Worm (Caenorhabditis elegans): ENCODE results near the gene ceh-14.

DNA sequence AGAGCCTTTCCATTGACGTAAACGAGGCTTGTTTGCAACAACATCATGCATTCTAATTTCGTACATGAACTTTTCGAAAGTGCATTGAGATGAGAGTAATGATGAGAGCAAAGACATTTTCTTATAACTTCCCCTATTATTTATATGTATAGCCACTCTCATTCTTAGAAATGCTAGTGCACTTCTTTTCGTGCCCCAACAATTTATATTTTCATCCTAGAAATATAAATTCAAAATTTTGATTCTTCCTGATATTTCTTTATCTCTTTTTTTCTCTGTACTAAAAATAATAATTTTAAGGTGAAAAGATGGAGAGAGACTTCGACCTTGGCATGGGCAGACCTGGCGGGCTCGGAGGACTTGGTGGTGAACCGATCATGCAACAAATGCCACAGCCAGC lies 53.6 kb downstream of the ceh-14 start, which contains the start of gene mek-1:
- no peak for TF ChIP-seq tab-1 (GFP tag; IDR thresholded peaks at IDR 0.05)
- no peak for TF ChIP-seq med-1 (GFP tag; optimal IDR thresholded peaks at IDR 0.05; ENCODE audit: insufficient read depth)
- no peak for TF ChIP-seq T22C8.4 (GFP tag; IDR thresholded peaks at IDR 0.05)
- TF ChIP-seq flt-1 (GFP tag; IDR thresholded peaks at IDR 0.05): no peak

All from whole organism, midembryonic.